Fruit fly (Drosophila melanogaster) whole organism, embryonic: ENCODE data around the gene BRWD3.
A peak's percentile ranks its signal among the peaks of the same experiment; 100 is the strongest.

Source experiments
- Atf6 ChIP-seq: fragments of 200-800 bp; sonication (Bioruptor generic); IDR thresholded peaks from 2 replicates; pipeline ENCODE4 v1.3.6; 2022; ENCODE audit warnings: missing biosample characterization, missing genetic modification characterization
- Blimp-1 ChIP-seq: fragments of 200-800 bp; sonication (Bioruptor generic); optimal IDR thresholded peaks from 3 replicates; lab custom pipeline; 2018; ENCODE audit warnings: missing biosample characterization, missing genetic modification characterization, mild to moderate bottlenecking, moderate library complexity, missing genetic modification reagents
- Bteb2 ChIP-seq: fragments of 200-800 bp; sonication (Bioruptor generic); optimal IDR thresholded peaks from 2 replicates; lab custom pipeline; 2016; ENCODE audit warnings: missing biosample characterization, missing genetic modification characterization
- CG10321 ChIP-seq: fragments of 200-800 bp; sonication (Bioruptor generic); IDR thresholded peaks from 2 replicates; pipeline ENCODE4 v1.3.6; 2022; ENCODE audit warnings: missing biosample characterization, missing genetic modification characterization
- CG11085 ChIP-seq: fragments of 200-800 bp; sonication (Bioruptor generic); IDR thresholded peaks from 2 replicates; pipeline ENCODE4 v1.3.6; 2022; ENCODE audit warnings: missing biosample characterization, missing genetic modification characterization
- CG12769 ChIP-seq: fragments of 200-800 bp; sonication (Bioruptor generic); optimal IDR thresholded peaks from 2 replicates; lab custom pipeline; 2019; ENCODE audit warnings: missing biosample characterization, mild to moderate bottlenecking, missing genetic modification characterization, moderate library complexity
- CG13775 ChIP-seq: fragments of 200-800 bp; sonication (Bioruptor generic); optimal IDR thresholded peaks from 3 replicates; lab custom pipeline; 2017; ENCODE audit warnings: missing biosample characterization, mild to moderate bottlenecking, missing genetic modification characterization
- CG16813 ChIP-seq: fragments of 200-800 bp; sonication (Bioruptor generic); IDR thresholded peaks from 3 replicates; pipeline ENCODE4 v1.3.6; 2022; ENCODE audit warnings: missing biosample characterization, missing genetic modification characterization; ENCODE audit not compliant: partially characterized antibody
- CG16863 ChIP-seq: fragments of 200-800 bp; sonication (Bioruptor generic); optimal IDR thresholded peaks from 3 replicates; lab custom pipeline; 2016; ENCODE audit warnings: missing biosample characterization, missing genetic modification characterization
- CG17802 ChIP-seq: fragments of 200-800 bp; sonication (Bioruptor generic); optimal IDR thresholded peaks from 2 replicates; lab custom pipeline; 2018; ENCODE audit warnings: missing biosample characterization, mild to moderate bottlenecking, missing genetic modification characterization, moderate library complexity
- CG18262 ChIP-seq: fragments of 200-800 bp; optimal IDR thresholded peaks from 3 replicates; lab custom pipeline; 2019; ENCODE audit warnings: missing biosample characterization, mild to moderate bottlenecking, missing genetic modification characterization, moderate library complexity
- CG18619 ChIP-seq: fragments of 200-800 bp; sonication (Bioruptor generic); optimal IDR thresholded peaks from 3 replicates; lab custom pipeline; 2017; ENCODE audit warnings: missing biosample characterization, mild to moderate bottlenecking, missing genetic modification characterization
- CG2202 ChIP-seq: fragments of 200-800 bp; sonication (Bioruptor generic); optimal IDR thresholded peaks from 2 replicates; lab custom pipeline; 2018; ENCODE audit warnings: missing biosample characterization, mild to moderate bottlenecking, missing genetic modification characterization
- CG30431 ChIP-seq: fragments of 200-800 bp; sonication (Bioruptor generic); optimal IDR thresholded peaks from 2 replicates; lab custom pipeline; 2017; ENCODE audit warnings: missing biosample characterization, missing genetic modification characterization
- CG32532 ChIP-seq: fragments of 200-800 bp; sonication (Bioruptor generic); IDR thresholded peaks from 2 replicates; pipeline ENCODE4 v1.3.6; 2022; ENCODE audit warnings: missing biosample characterization, missing genetic modification characterization
- CG3407 ChIP-seq: fragments of 200-800 bp; sonication (Bioruptor generic); optimal IDR thresholded peaks from 2 replicates; lab custom pipeline; 2018; ENCODE audit warnings: missing biosample characterization, mild to moderate bottlenecking, missing genetic modification characterization
- CG4820 ChIP-seq: fragments of 200-800 bp; sonication (Bioruptor generic); optimal IDR thresholded peaks from 3 replicates; lab custom pipeline; 2016; ENCODE audit warnings: missing biosample characterization, missing genetic modification characterization
- CG5245 ChIP-seq: fragments of 200-800 bp; sonication (Bioruptor generic); optimal IDR thresholded peaks from 3 replicates; lab custom pipeline; 2016; ENCODE audit warnings: missing biosample characterization, missing genetic modification characterization
- CG6813 ChIP-seq: fragments of 200-800 bp; sonication (Bioruptor generic); optimal IDR thresholded peaks from 2 replicates; lab custom pipeline; 2017; ENCODE audit warnings: missing biosample characterization, missing genetic modification characterization, mild to moderate bottlenecking, moderate library complexity, missing genetic modification reagents
- CG6854 ChIP-seq: fragments of 200-800 bp; sonication (Bioruptor generic); optimal IDR thresholded peaks from 3 replicates; lab custom pipeline; 2017; ENCODE audit warnings: missing biosample characterization, mild to moderate bottlenecking, missing genetic modification characterization
- CG7271 ChIP-seq: fragments of 200-800 bp; sonication (Bioruptor generic); optimal IDR thresholded peaks from 2 replicates; lab custom pipeline; 2018; ENCODE audit warnings: missing biosample characterization, mild to moderate bottlenecking, missing genetic modification characterization, moderate library complexity
- CG8281 ChIP-seq: fragments of 200-800 bp; sonication (Bioruptor generic); optimal IDR thresholded peaks from 2 replicates; lab custom pipeline; 2018; ENCODE audit warnings: missing biosample characterization, mild to moderate bottlenecking, missing genetic modification characterization, moderate library complexity
- CG9437 ChIP-seq: fragments of 200-800 bp; sonication (Bioruptor generic); optimal IDR thresholded peaks from 2 replicates; lab custom pipeline; 2018; ENCODE audit warnings: missing biosample characterization, mild to moderate bottlenecking, missing genetic modification characterization
- CG9609 ChIP-seq: fragments of 200-800 bp; sonication (Bioruptor generic); optimal IDR thresholded peaks from 3 replicates; lab custom pipeline; 2016; ENCODE audit warnings: missing biosample characterization, missing genetic modification characterization
- Doc3 ChIP-seq: fragments of 200-800 bp; sonication (Bioruptor generic); IDR thresholded peaks from 3 replicates; pipeline ENCODE4 v1.3.6; 2022; ENCODE audit warnings: missing biosample characterization, missing genetic modification characterization; ENCODE audit not compliant: partially characterized antibody
- Dref ChIP-seq: fragments of 200-800 bp; sonication (Bioruptor generic); IDR thresholded peaks from 2 replicates; pipeline ENCODE4 v1.3.6; 2022; ENCODE audit warnings: missing biosample characterization, missing genetic modification characterization
- H2.0 ChIP-seq: fragments of 200-800 bp; sonication (Bioruptor generic); IDR thresholded peaks from 2 replicates; pipeline ENCODE4 v1.3.6; 2022; ENCODE audit warnings: missing biosample characterization, missing genetic modification characterization
- Myb ChIP-seq: fragments of 200-800 bp; sonication (Bioruptor generic); optimal IDR thresholded peaks from 2 replicates; lab custom pipeline; 2016; ENCODE audit warnings: missing biosample characterization, missing genetic modification characterization
- Oli ChIP-seq: fragments of 200-800 bp; sonication (Bioruptor generic); optimal IDR thresholded peaks from 2 replicates; lab custom pipeline; 2018; ENCODE audit warnings: missing biosample characterization, mild to moderate bottlenecking, missing genetic modification characterization, moderate library complexity
- Ptx1 ChIP-seq: fragments of 200-800 bp; sonication (Bioruptor generic); IDR thresholded peaks from 2 replicates; pipeline ENCODE4 v1.3.6; 2022; ENCODE audit warnings: missing biosample characterization, missing genetic modification characterization
- Side ChIP-seq: fragments of 200-800 bp; sonication (Bioruptor generic); optimal IDR thresholded peaks from 2 replicates; lab custom pipeline; 2016; ENCODE audit warnings: missing biosample characterization, missing genetic modification characterization
- Xrp1 ChIP-seq: fragments of 200-800 bp; sonication (Bioruptor generic); IDR thresholded peaks from 2 replicates; pipeline ENCODE4 v1.3.6; 2022; ENCODE audit warnings: missing biosample characterization, missing genetic modification characterization
- YL-1 ChIP-seq: fragments of 200-800 bp; sonication (Bioruptor generic); optimal IDR thresholded peaks from 3 replicates; lab custom pipeline; 2017; ENCODE audit warnings: missing biosample characterization, mild to moderate bottlenecking, missing genetic modification characterization
- ac ChIP-seq: fragments of 200-800 bp; sonication (Bioruptor generic); optimal IDR thresholded peaks from 3 replicates; lab custom pipeline; 2017; ENCODE audit warnings: missing biosample characterization, mild to moderate bottlenecking, missing genetic modification characterization
- ap ChIP-seq: fragments of 200-800 bp; sonication (Bioruptor generic); IDR thresholded peaks from 2 replicates; pipeline ENCODE4 v1.3.6; 2022; ENCODE audit warnings: missing biosample characterization, missing genetic modification characterization
- ara ChIP-seq: fragments of 200-800 bp; sonication (Bioruptor generic); IDR thresholded peaks from 2 replicates; pipeline ENCODE4 v1.3.6; 2022; ENCODE audit warnings: missing biosample characterization, missing genetic modification characterization
- br ChIP-seq: fragments of >200 bp; optimal IDR thresholded peaks from 2 replicates; lab custom pipeline; 2017
- cad ChIP-seq: fragments of >200 bp; optimal IDR thresholded peaks from 2 replicates; lab custom pipeline; 2017; ENCODE audit warnings: missing biosample characterization, missing genetic modification characterization
- caup ChIP-seq: fragments of 200-800 bp; sonication (Bioruptor generic); optimal IDR thresholded peaks from 3 replicates; lab custom pipeline; 2017; ENCODE audit warnings: missing biosample characterization, mild to moderate bottlenecking, missing genetic modification characterization, moderate library complexity; ENCODE audit not compliant: severe bottlenecking
- dpn ChIP-seq, 2 experiments: fragments of 200-800 bp; sonication (Bioruptor generic); optimal IDR thresholded peaks; 3 replicates each; lab custom pipeline; 2016; ENCODE audit warnings: missing biosample characterization in 2 of 2, missing genetic modification characterization in 2 of 2
- hkb ChIP-seq, 2 experiments: fragments of 200-800 bp in 1 of 2; fragments of >200 bp in 1 of 2; sonication (Bioruptor generic) in 1 of 2; IDR thresholded peaks in 1 of 2; optimal IDR thresholded peaks in 1 of 2; 2 replicates each; pipeline versions ENCODE4 v1.3.6 to Lab custom; 2017 to 2022; ENCODE audit warnings: missing biosample characterization in 1 of 2, missing genetic modification characterization in 1 of 2
- nom ChIP-seq: fragments of 200-800 bp; sonication (Bioruptor generic); optimal IDR thresholded peaks from 2 replicates; lab custom pipeline; 2017; ENCODE audit warnings: missing biosample characterization, missing genetic modification characterization, mild to moderate bottlenecking, moderate library complexity, missing genetic modification reagents
- odd ChIP-seq: fragments of 200-800 bp; sonication (Bioruptor generic); optimal IDR thresholded peaks from 2 replicates; lab custom pipeline; 2017; ENCODE audit warnings: missing biosample characterization, mild to moderate bottlenecking, missing genetic modification characterization
- salm ChIP-seq: fragments of 200-800 bp; sonication (Bioruptor generic); optimal IDR thresholded peaks from 2 replicates; lab custom pipeline; 2018; ENCODE audit warnings: missing biosample characterization, mild to moderate bottlenecking, missing genetic modification characterization
- sens ChIP-seq: fragments of 200-800 bp; sonication (Bioruptor generic); peaks from one replicate; lab custom pipeline; 2016; ENCODE audit warnings: missing biosample characterization, missing genetic modification characterization
- sisA ChIP-seq: fragments of 200-800 bp; sonication (Bioruptor generic); IDR thresholded peaks from 2 replicates; pipeline ENCODE4 v1.3.6; 2022; ENCODE audit warnings: missing biosample characterization, missing genetic modification characterization
- tin ChIP-seq: fragments of 200-800 bp; sonication (Bioruptor generic); optimal IDR thresholded peaks from 3 replicates; lab custom pipeline; 2016; ENCODE audit warnings: missing biosample characterization, missing genetic modification characterization
- tll ChIP-seq, 2 experiments: fragments of 200-800 bp in 1 of 2; fragments of >200 bp in 1 of 2; sonication (Bioruptor generic) in 1 of 2; optimal IDR thresholded peaks; 2 replicates each; lab custom pipeline; 2017 to 2019; ENCODE audit warnings: missing biosample characterization in 2 of 2, missing genetic modification characterization in 2 of 2, mild to moderate bottlenecking in 1 of 2, moderate library complexity in 1 of 2

The BRWD3 gene

dm6 chr3R:24276104-24277008, 42.4 kb upstream of the BRWD3 start, which contains the start of gene Orct (continued):
- TF ChIP-seq sisA (GFP tag; lab: Robert Waterston, UW) (peak; percentile 44), dpn (GFP tag; optimal IDR thresholded peaks at IDR 0.05; lab: Kevin White, UChicago) (peak; percentile 52 to 69), Xrp1 (GFP tag; lab: Robert Waterston, UW) (peak; percentile 49), Myb (GFP tag; lab: Kevin White, UChicago) (peak; percentile 55), ara (GFP tag; lab: Robert Waterston, UW) (0 out of 2 replicates have a peak, but pooled peaks have one; percentile 30), CG4820 (GFP tag; lab: Kevin White, UChicago) (peak; percentile 45), CG3407 (GFP tag; lab: Kevin White, UChicago) (no peak), cad (GFP tag; lab: Kevin White, UChicago) (no peak), CG6854 (GFP tag; lab: Kevin White, UChicago) (peak; percentile 77), tll (GFP tag; optimal IDR thresholded peaks at IDR 0.05; lab: Kevin White, UChicago) (no peak), Blimp-1 (peak; percentile 60), salm (tag; lab: Kevin White, UChicago) (peak; percentile 35), CG16813 (GFP tag; lab: Robert Waterston, UW) (no peak), CG18619 (GFP tag; lab: Kevin White, UChicago) (peak; percentile 88), CG10321 (GFP tag; lab: Robert Waterston, UW) (no peak), nom (no peak), CG11085 (no peak), ac (no peak), Doc3 (GFP tag; lab: Robert Waterston, UW) (no peak), CG12769 (tag; lab: Kevin White, UChicago) (peak; percentile 83), Ptx1 (GFP tag; lab: Robert Waterston, UW) (peak; percentile 75), YL-1 (GFP tag; lab: Kevin White, UChicago) (peak; percentile 5), Oli (tag; lab: Kevin White, UChicago) (peak; percentile 82), CG7271 (tag; lab: Kevin White, UChicago) (no peak), CG17802 (tag; lab: Kevin White, UChicago) (no peak), CG30431 (GFP tag; lab: Kevin White, UChicago) (peak; percentile 40), sens (GFP tag; lab: Kevin White, UChicago) (peak; percentile 93), H2.0 (GFP tag; lab: Robert Waterston, UW) (peak; percentile 43; the same call in 1 of the 2 replicates), br (no peak), CG9609 (GFP tag; lab: Kevin White, UChicago) (peak; percentile 53), CG13775 (GFP tag; lab: Kevin White, UChicago) (peak; percentile 86), CG32532 (GFP tag; lab: Robert Waterston, UW) (peak; percentile 79), ap (no peak), tin (GFP tag; lab: Kevin White, UChicago) (peak; percentile 52), odd (GFP tag; lab: Kevin White, UChicago) (peak; percentile 68), Side (no peak), CG8281 (tag; lab: Kevin White, UChicago) (peak; percentile 57), CG5245 (peak; percentile 30), caup (GFP tag; lab: Kevin White, UChicago) (peak; percentile 70), CG6813 (GFP tag; lab: Kevin White, UChicago) (peak; percentile 51), Bteb2 (peak; percentile 56), Atf6 (GFP tag; lab: Robert Waterston, UW) (peak; percentile 65), hkb (optimal IDR thresholded peaks at IDR 0.05; lab: Kevin White, UChicago) (no peak), hkb (GFP tag; IDR thresholded peaks at IDR 0.05; lab: Robert Waterston, UW) (peak; percentile 64), CG2202 (tag; lab: Kevin White, UChicago) (no peak), CG18262 (peak; percentile 93), CG9437 (peak; percentile 73), Dref (no peak), CG16863 (GFP tag; lab: Kevin White, UChicago) (peak; percentile 50)
